Fruit fly (Drosophila melanogaster): Measurements from ENCODE around the gene CG13946.

Gene CG13946

dm6 chr2L:826388-826787 lies 50.1 kb downstream of the CG13946 start:
- TF ChIP-seq psq (optimal IDR thresholded peaks at IDR 0.05) (no peak), ttk (optimal IDR thresholded peaks at IDR 0.05) (no peak), h (optimal IDR thresholded peaks at IDR 0.05) (no peak), Sin3A (optimal IDR thresholded peaks at IDR 0.05) (no peak), Myc (optimal IDR thresholded peaks at IDR 0.05) (no peak), insv (optimal IDR thresholded peaks at IDR 0.05) (no peak)

Measured in Kc167 (cell line).